Worm (Caenorhabditis elegans): ENCODE results near the gene F38B2.4.

- TF ChIP-seq pha-4 (tag; optimal IDR thresholded peaks at IDR 0.05) (no peak), ceh-39 (tag; optimal IDR thresholded peaks at IDR 0.05) (no peak), unc-62 (GFP tag; optimal IDR thresholded peaks at IDR 0.05) (no peak), mep-1 (tag; optimal IDR thresholded peaks at IDR 0.05) (no peak), blmp-1 (tag; optimal IDR thresholded peaks at IDR 0.05) (no peak), elt-1 (tag; optimal IDR thresholded peaks at IDR 0.05; ENCODE audit: borderline replicate concordance, insufficient read depth) (no peak), sptf-1 (tag; optimal IDR thresholded peaks at IDR 0.05) (no peak), zip-8 (tag; optimal IDR thresholded peaks at IDR 0.05) (no peak), nhr-237 (tag; optimal IDR thresholded peaks at IDR 0.05) (no peak), lin-13 (tag; optimal IDR thresholded peaks at IDR 0.05) (no peak), snpc-4 (tag; optimal IDR thresholded peaks at IDR 0.05) (no peak), nhr-12 (tag; optimal IDR thresholded peaks at IDR 0.05) (no peak)
These were observed 38.1 kb downstream of the F38B2.4 start for ce11 chrX:11249392-11249791.

All from whole organism, mixed stage, embryonic.